Worm (Caenorhabditis elegans) whole organism, L1 larva: ENCODE measurements around the gene unc-86.

Experiments used
- aha-1 ChIP-seq: fragments of 150-350 bp; optimal IDR thresholded peaks from 2 replicates; lab custom pipeline; 2014; ENCODE audit warnings: missing biosample characterization, missing genetic modification characterization
- dpl-1 ChIP-seq, 3 experiments: fragments of 150-350 bp in 2 of 3; sonication (generic microtip) in 1 of 3; optimal IDR thresholded peaks; 2 replicates each; lab custom pipeline; 2014 to 2017; ENCODE audit warnings: missing biosample characterization in 3 of 3, missing genetic modification characterization in 3 of 3, missing genetic modification reagents in 3 of 3
- fkh-10 ChIP-seq: sonication (generic microtip); optimal IDR thresholded peaks from 2 replicates; lab custom pipeline; 2017; ENCODE audit warnings: missing biosample characterization, missing genetic modification reagents, missing genetic modification characterization
- lin-15B ChIP-seq: fragments of 150-350 bp; sonication (generic microtip); optimal IDR thresholded peaks from 3 replicates; lab custom pipeline; 2014; ENCODE audit warnings: missing biosample characterization, missing genetic modification characterization
- lir-3 ChIP-seq: sonication (generic microtip); optimal IDR thresholded peaks from 2 replicates; lab custom pipeline; 2016; ENCODE audit warnings: mild to moderate bottlenecking, missing genetic modification characterization, moderate library complexity, missing compliant biosample characterization; ENCODE audit not compliant: poor library complexity
- nhr-11 ChIP-seq: fragments of 150-350 bp; optimal IDR thresholded peaks from 2 replicates; lab custom pipeline; 2014; ENCODE audit warnings: missing biosample characterization, missing genetic modification characterization
- sox-4 ChIP-seq: sonication (generic microtip); optimal IDR thresholded peaks from 2 replicates; lab custom pipeline; 2016; ENCODE audit warnings: missing genetic modification characterization, missing compliant biosample characterization
- sptf-1 ChIP-seq: fragments of 150-350 bp; optimal IDR thresholded peaks from 2 replicates; lab custom pipeline; 2014; ENCODE audit warnings: missing biosample characterization, missing genetic modification characterization
- tbx-2 ChIP-seq: sonication (generic microtip); optimal IDR thresholded peaks from 2 replicates; lab custom pipeline; 2016; ENCODE audit warnings: missing genetic modification characterization, missing compliant biosample characterization
- unc-62 ChIP-seq: fragments of 150-350 bp; optimal IDR thresholded peaks from 2 replicates; lab custom pipeline; 2014; ENCODE audit warnings: missing biosample characterization, missing genetic modification reagents, missing genetic modification characterization
- unc-86 ChIP-seq: sonication (generic microtip); optimal IDR thresholded peaks from 2 replicates; lab custom pipeline; 2016; ENCODE audit warnings: missing genetic modification characterization, missing compliant biosample characterization

DNA sequence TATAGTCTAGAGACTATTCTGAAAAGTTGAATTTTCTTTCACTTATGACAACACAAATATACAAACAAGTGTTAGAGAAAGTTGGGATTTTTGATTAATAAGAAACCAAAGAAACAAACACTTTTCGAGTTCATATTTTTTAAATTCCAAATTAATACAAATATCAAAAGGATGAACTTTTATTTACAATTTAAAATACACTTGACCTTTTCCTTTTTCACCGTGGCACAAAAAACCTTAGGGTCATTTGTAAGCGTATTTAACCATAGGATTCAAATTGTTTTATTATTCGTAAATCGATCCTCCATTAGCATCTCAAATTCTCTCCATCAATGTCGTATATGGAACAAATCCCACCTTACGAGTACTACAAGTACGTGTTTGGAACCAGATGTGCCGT, 19.7 kb upstream of the unc-86 start, which contains the start of gene C02F5.5:
- no peak for TF ChIP-seq lin-15B (tag; lab: Kevin White, UChicago)
- TF ChIP-seq unc-86 (tag; lab: Kevin White, UChicago) = no peak
- TF ChIP-seq fkh-10 (GFP tag; lab: Kevin White, UChicago) = no peak
- TF ChIP-seq dpl-1 (GFP tag; optimal IDR thresholded peaks at IDR 0.05; lab: Kevin White, UChicago) = no peak
- TF ChIP-seq tbx-2 = no peak
- TF ChIP-seq aha-1 (tag; lab: Kevin White, UChicago) = no peak
- TF ChIP-seq nhr-11 (tag; lab: Kevin White, UChicago) = no peak
- no peak for TF ChIP-seq unc-62 (GFP tag; lab: Kevin White, UChicago)
- TF ChIP-seq lir-3 (tag; lab: Kevin White, UChicago) = no peak
- TF ChIP-seq sptf-1 (tag; lab: Kevin White, UChicago) = no peak
- no peak for TF ChIP-seq sox-4
